Worm (Caenorhabditis elegans): ENCODE results near the gene dgk-5.

DNA sequence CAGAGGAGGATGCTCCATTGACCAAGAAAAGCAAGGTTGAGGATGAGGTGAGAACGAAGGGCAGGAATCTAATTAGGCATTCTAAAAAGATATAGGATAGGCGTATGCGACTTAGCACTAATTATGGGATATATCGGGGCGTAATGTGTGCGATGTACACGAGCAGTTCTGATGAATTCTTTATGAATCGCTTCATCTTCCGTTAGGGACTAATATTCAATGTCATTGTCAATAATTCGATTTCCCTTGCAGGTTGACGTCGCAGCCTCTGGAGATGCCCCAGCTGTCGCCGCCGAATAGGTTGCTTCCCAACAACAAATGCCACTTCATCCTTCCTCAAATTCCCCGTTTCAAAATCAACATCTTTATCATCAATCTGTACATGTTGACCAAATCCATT is 22.3 kb upstream of the dgk-5 start:
- TF ChIP-seq ama-1 (optimal IDR thresholded peaks at IDR 0.05) (no peak), tbx-2 (tag; optimal IDR thresholded peaks at IDR 0.05) (no peak), fkh-10 (GFP tag; optimal IDR thresholded peaks at IDR 0.05) (no peak), nhr-237 (tag; optimal IDR thresholded peaks at IDR 0.05) (no peak), ceh-9 (tag; optimal IDR thresholded peaks at IDR 0.05) (no peak), sea-2 (GFP tag; optimal IDR thresholded peaks at IDR 0.05) (no peak), fos-1 (tag; optimal IDR thresholded peaks at IDR 0.05) (no peak), nhr-76 (tag; optimal IDR thresholded peaks at IDR 0.05) (no peak), nhr-23 (tag; optimal IDR thresholded peaks at IDR 0.05) (no peak), elt-1 (tag; optimal IDR thresholded peaks at IDR 0.05) (no peak)
